Fruit fly (Drosophila melanogaster) whole organism, embryonic: ENCODE measurements around the gene tmod.
A peak's percentile ranks its signal among the peaks of the same experiment; 100 is the strongest.

Source experiments
- Ada2b ChIP-seq: fragments of 200-800 bp; sonication (Bioruptor generic); IDR thresholded peaks from 2 replicates; pipeline ENCODE4 v1.3.6; 2022; ENCODE audit warnings: missing biosample characterization, missing genetic modification characterization
- BEAF-32 ChIP-seq: fragments of 200-800 bp; sonication (Bioruptor generic); optimal IDR thresholded peaks from 3 replicates; lab custom pipeline; 2017; ENCODE audit warnings: missing biosample characterization, missing genetic modification characterization, mild to moderate bottlenecking, moderate library complexity, missing genetic modification reagents
- Blimp-1 ChIP-seq: fragments of 200-800 bp; sonication (Bioruptor generic); optimal IDR thresholded peaks from 3 replicates; lab custom pipeline; 2018; ENCODE audit warnings: missing biosample characterization, missing genetic modification characterization, mild to moderate bottlenecking, moderate library complexity, missing genetic modification reagents
- CG10209 ChIP-seq: fragments of 200-800 bp; sonication (Bioruptor generic); optimal IDR thresholded peaks from 3 replicates; lab custom pipeline; 2017; ENCODE audit warnings: missing biosample characterization, mild to moderate bottlenecking, missing genetic modification characterization, missing genetic modification reagents
- CG10959 ChIP-seq: fragments of 200-800 bp; sonication (Bioruptor generic); IDR thresholded peaks from 2 replicates; pipeline ENCODE4 v1.3.6; 2022; ENCODE audit warnings: missing biosample characterization, missing genetic modification characterization
- CG12769 ChIP-seq: fragments of 200-800 bp; sonication (Bioruptor generic); optimal IDR thresholded peaks from 2 replicates; lab custom pipeline; 2019; ENCODE audit warnings: missing biosample characterization, mild to moderate bottlenecking, missing genetic modification characterization, moderate library complexity
- CG12942 ChIP-seq: fragments of 200-800 bp; sonication (Bioruptor generic); optimal IDR thresholded peaks from 3 replicates; lab custom pipeline; 2016; ENCODE audit warnings: missing biosample characterization, missing genetic modification characterization
- CG14667 ChIP-seq: fragments of 200-800 bp; sonication (Bioruptor generic); IDR thresholded peaks from 2 replicates; pipeline ENCODE4 v1.3.6; 2022; ENCODE audit warnings: missing biosample characterization, missing genetic modification characterization
- CG16815 ChIP-seq: fragments of 200-800 bp; sonication (Bioruptor generic); optimal IDR thresholded peaks from 3 replicates; lab custom pipeline; 2017; ENCODE audit warnings: missing biosample characterization, mild to moderate bottlenecking, missing genetic modification characterization
- CG16863 ChIP-seq: fragments of 200-800 bp; sonication (Bioruptor generic); optimal IDR thresholded peaks from 3 replicates; lab custom pipeline; 2016; ENCODE audit warnings: missing biosample characterization, missing genetic modification characterization
- CG3281 ChIP-seq: fragments of 200-800 bp; sonication (Bioruptor generic); optimal IDR thresholded peaks from 3 replicates; lab custom pipeline; 2017; ENCODE audit warnings: missing biosample characterization, mild to moderate bottlenecking, missing genetic modification characterization
- CG3995 ChIP-seq: fragments of 200-800 bp; sonication (Bioruptor generic); optimal IDR thresholded peaks from 3 replicates; lab custom pipeline; 2016; ENCODE audit warnings: missing biosample characterization, missing genetic modification characterization
- CG4820 ChIP-seq: fragments of 200-800 bp; sonication (Bioruptor generic); optimal IDR thresholded peaks from 3 replicates; lab custom pipeline; 2016; ENCODE audit warnings: missing biosample characterization, missing genetic modification characterization
- CG7786 ChIP-seq: fragments of 200-800 bp; sonication (Bioruptor generic); optimal IDR thresholded peaks from 2 replicates; lab custom pipeline; 2016; ENCODE audit warnings: missing biosample characterization, missing genetic modification characterization
- CG9609 ChIP-seq: fragments of 200-800 bp; sonication (Bioruptor generic); optimal IDR thresholded peaks from 3 replicates; lab custom pipeline; 2016; ENCODE audit warnings: missing biosample characterization, missing genetic modification characterization
- Deaf1 ChIP-seq: fragments of 200-800 bp; optimal IDR thresholded peaks from 3 replicates; lab custom pipeline; 2019; ENCODE audit warnings: missing biosample characterization, mild to moderate bottlenecking, missing genetic modification characterization, moderate library complexity
- Dek ChIP-seq: fragments of 200-800 bp; sonication (Bioruptor generic); optimal IDR thresholded peaks from 3 replicates; lab custom pipeline; 2019; ENCODE audit warnings: missing biosample characterization, mild to moderate bottlenecking, missing genetic modification characterization, moderate library complexity
- Dip2 ChIP-seq: fragments of 200-800 bp; sonication (Bioruptor generic); IDR thresholded peaks from 2 replicates; pipeline ENCODE4 v1.3.6; 2022; ENCODE audit warnings: missing biosample characterization, missing genetic modification characterization
- Fer3 ChIP-seq: fragments of 200-800 bp; sonication (Bioruptor generic); optimal IDR thresholded peaks from 2 replicates; lab custom pipeline; 2018; ENCODE audit warnings: missing biosample characterization, mild to moderate bottlenecking, missing genetic modification characterization, moderate library complexity
- Hmr ChIP-seq: fragments of 200-800 bp; sonication (Bioruptor generic); optimal IDR thresholded peaks from 3 replicates; lab custom pipeline; 2017; ENCODE audit warnings: mild to moderate bottlenecking, missing biosample characterization, missing genetic modification reagents, missing genetic modification characterization
- Hr78 ChIP-seq, 2 experiments: fragments of 200-800 bp in 1 of 2; fragments of >200 bp in 1 of 2; sonication (Bioruptor generic) in 1 of 2; optimal IDR thresholded peaks; 2 replicates each; lab custom pipeline; 2017 to 2019; ENCODE audit warnings: missing biosample characterization in 2 of 2, missing genetic modification characterization in 2 of 2, mild to moderate bottlenecking in 1 of 2, moderate library complexity in 1 of 2
- Mad ChIP-seq: fragments of 200-800 bp; sonication (Bioruptor generic); optimal IDR thresholded peaks from 2 replicates; lab custom pipeline; 2016; ENCODE audit warnings: missing biosample characterization, missing genetic modification characterization
- Myb ChIP-seq: fragments of 200-800 bp; sonication (Bioruptor generic); optimal IDR thresholded peaks from 2 replicates; lab custom pipeline; 2016; ENCODE audit warnings: missing biosample characterization, missing genetic modification characterization
- NK7.1 ChIP-seq: fragments of 200-800 bp; sonication (Bioruptor generic); optimal IDR thresholded peaks from 3 replicates; lab custom pipeline; 2016; ENCODE audit warnings: missing biosample characterization, missing genetic modification characterization
- Sox102F ChIP-seq: fragments of 200-800 bp; sonication (Bioruptor generic); optimal IDR thresholded peaks from 2 replicates; lab custom pipeline; 2018; ENCODE audit warnings: missing biosample characterization, mild to moderate bottlenecking, missing genetic modification characterization, moderate library complexity
- Trl ChIP-seq, 3 experiments: fragments of >200 bp in 2 of 3; fragments of 200-800 bp in 1 of 3; sonication (Bioruptor generic) in 1 of 3; optimal IDR thresholded peaks; 2 replicates in 1 of 3; 3 replicates in 2 of 3; lab custom pipeline; 2016 to 2017; ENCODE audit warnings: missing biosample characterization in 1 of 3, missing genetic modification characterization in 1 of 3
- Usf ChIP-seq: fragments of 200-800 bp; sonication (Bioruptor generic); optimal IDR thresholded peaks from 2 replicates; lab custom pipeline; 2017; ENCODE audit warnings: missing genotype, missing biosample characterization, missing genetic modification characterization
- az2 ChIP-seq: fragments of 200-800 bp; sonication (Bioruptor generic); optimal IDR thresholded peaks from 3 replicates; lab custom pipeline; 2016; ENCODE audit warnings: missing biosample characterization, missing genetic modification characterization
- bab2 ChIP-seq: fragments of 200-800 bp; sonication (Bioruptor generic); optimal IDR thresholded peaks from 2 replicates; lab custom pipeline; 2016; ENCODE audit warnings: missing biosample characterization, missing genetic modification characterization
- chif ChIP-seq, 2 experiments: fragments of 200-800 bp; sonication (Bioruptor generic); optimal IDR thresholded peaks; 3 replicates each; lab custom pipeline; 2016; ENCODE audit warnings: missing biosample characterization in 2 of 2, missing genetic modification characterization in 2 of 2
- cwo ChIP-seq: fragments of 200-800 bp; sonication (Bioruptor generic); optimal IDR thresholded peaks from 3 replicates; lab custom pipeline; 2017; ENCODE audit warnings: missing biosample characterization, missing genetic modification characterization, mild to moderate bottlenecking, moderate library complexity, missing genetic modification reagents
- fd102C ChIP-seq: fragments of 200-800 bp; sonication (Bioruptor generic); optimal IDR thresholded peaks from 2 replicates; lab custom pipeline; 2018; ENCODE audit warnings: missing biosample characterization, mild to moderate bottlenecking, missing genetic modification characterization, moderate library complexity
- gem ChIP-seq: fragments of 200-800 bp; sonication (Bioruptor generic); optimal IDR thresholded peaks from 2 replicates; lab custom pipeline; 2019; ENCODE audit warnings: missing biosample characterization, mild to moderate bottlenecking, missing genetic modification characterization, moderate library complexity
- jing ChIP-seq: fragments of 200-800 bp; sonication (Bioruptor generic); optimal IDR thresholded peaks from 2 replicates; lab custom pipeline; 2018; ENCODE audit warnings: missing biosample characterization, mild to moderate bottlenecking, missing genetic modification characterization
- knrl ChIP-seq: fragments of 200-800 bp; sonication (Bioruptor generic); IDR thresholded peaks from 3 replicates; pipeline ENCODE4 v1.3.6; 2022; ENCODE audit warnings: missing biosample characterization, missing genetic modification characterization; ENCODE audit not compliant: partially characterized antibody
- lab ChIP-seq: fragments of 200-800 bp; sonication (Bioruptor generic); optimal IDR thresholded peaks from 3 replicates; lab custom pipeline; 2017; ENCODE audit warnings: missing biosample characterization, missing genetic modification characterization, mild to moderate bottlenecking, moderate library complexity, missing genetic modification reagents
- sc ChIP-seq, 3 experiments: fragments of >200 bp in 2 of 3; fragments of 200-800 bp in 1 of 3; sonication (Bioruptor generic) in 1 of 3; optimal IDR thresholded peaks; 2 replicates in 2 of 3; 3 replicates in 1 of 3; lab custom pipeline; 2017; ENCODE audit warnings: mild to moderate bottlenecking in 1 of 3, missing biosample characterization in 1 of 3, missing genetic modification characterization in 1 of 3, missing genetic modification reagents in 1 of 3
- sisA ChIP-seq: fragments of 200-800 bp; sonication (Bioruptor generic); IDR thresholded peaks from 2 replicates; pipeline ENCODE4 v1.3.6; 2022; ENCODE audit warnings: missing biosample characterization, missing genetic modification characterization
- slbo ChIP-seq: fragments of 200-800 bp; sonication (Bioruptor generic); IDR thresholded peaks from 2 replicates; pipeline ENCODE4 v1.3.6; 2022; ENCODE audit warnings: missing biosample characterization, missing genetic modification characterization
- slp2 ChIP-seq: fragments of 200-800 bp; sonication (Bioruptor generic); optimal IDR thresholded peaks from 2 replicates; lab custom pipeline; 2016; ENCODE audit warnings: missing biosample characterization, missing genetic modification characterization
- ssp ChIP-seq: fragments of 200-800 bp; sonication (Bioruptor generic); IDR thresholded peaks from 2 replicates; pipeline ENCODE4 v1.3.6; 2022; ENCODE audit warnings: missing biosample characterization, missing genetic modification characterization
- tio ChIP-seq: fragments of 200-800 bp; sonication (Bioruptor generic); optimal IDR thresholded peaks from 2 replicates; lab custom pipeline; 2017; ENCODE audit warnings: missing biosample characterization, missing genetic modification characterization, inconsistent platforms
- vvl ChIP-seq: fragments of 200-800 bp; sonication (Bioruptor generic); IDR thresholded peaks from 2 replicates; pipeline ENCODE4 v1.3.6; 2022; ENCODE audit warnings: missing biosample characterization, missing genetic modification characterization
- wor ChIP-seq: fragments of 200-800 bp; sonication (Bioruptor generic); IDR thresholded peaks from 2 replicates; pipeline ENCODE4 v1.3.6; 2022; ENCODE audit warnings: missing biosample characterization, missing genetic modification characterization

tmod gene

dm6 chr3R:30496103-30496858 is 36.1 kb upstream of the tmod start, which contains the start of gene PH4alphaMP (continued):
- TF ChIP-seq NK7.1 (GFP tag; lab: Kevin White, UChicago) (no peak), CG3995 (peak; percentile 63), Hr78 (GFP tag; optimal IDR thresholded peaks at IDR 0.05; lab: Kevin White, UChicago) (peak in 1 of 2 experiments; percentile 31), lab (GFP tag; lab: Kevin White, UChicago) (no peak)
- TF ChIP-seq, all 482 proteins: peak for 7

dm6 chr3R:30500226-30500625 is 32.2 kb upstream of the tmod start, which contains the start of gene PH4alphaNE1:
TSS of gene PH4alphaNE1 (minus strand) at chr3R:30500326.
- TF ChIP-seq Dek (no peak), Dip2 (GFP tag; lab: Robert Waterston, UW) (no peak), Ada2b (no peak), sc (optimal IDR thresholded peaks at IDR 0.05; lab: Kevin White, UChicago) (no peak), sc (GFP tag; optimal IDR thresholded peaks at IDR 0.05; lab: Kevin White, UChicago) (no peak), Mad (GFP tag; lab: Kevin White, UChicago) (no peak), jing (no peak), gem (tag; lab: Kevin White, UChicago) (no peak), slp2 (GFP tag; lab: Kevin White, UChicago) (no peak), Usf (GFP tag; lab: Kevin White, UChicago) (no peak)

dm6 chr3R:30501174-30501573 is 31.2 kb upstream of the tmod start:
- peak; percentile 33 for TF ChIP-seq CG4820 (GFP tag; lab: Kevin White, UChicago)
- TF ChIP-seq CG16863 (GFP tag; lab: Kevin White, UChicago): peak; percentile 16
- peak; percentile 65 for TF ChIP-seq vvl (GFP tag; lab: Robert Waterston, UW)
- no peak for TF ChIP-seq Deaf1
- peak; percentile 4 for TF ChIP-seq CG16815 (GFP tag; lab: Kevin White, UChicago)
- TF ChIP-seq gem (tag; lab: Kevin White, UChicago): peak; percentile 59
- TF ChIP-seq az2 (GFP tag; lab: Kevin White, UChicago): peak; percentile 37
- TF ChIP-seq ssp (GFP tag; lab: Robert Waterston, UW): 0 out of 2 replicates have a peak, but pooled peaks have one; percentile 26
- peak; percentile 28 for TF ChIP-seq CG10209 (GFP tag; lab: Kevin White, UChicago)
- TF ChIP-seq Myb (GFP tag; lab: Kevin White, UChicago): peak; percentile 1
- peak; percentile 39; the same call in 1 of the 2 replicates for TF ChIP-seq CG10959
- TF ChIP-seq BEAF-32 (GFP tag; lab: Kevin White, UChicago): no peak
- TF ChIP-seq CG12942: no peak
- no peak for TF ChIP-seq Trl (optimal IDR thresholded peaks at IDR 0.05; lab: Kevin White, UChicago)
- peak; percentile 26 for TF ChIP-seq Trl (GFP tag; optimal IDR thresholded peaks at IDR 0.05; lab: Kevin White, UChicago)
- no peak for TF ChIP-seq knrl (GFP tag; lab: Robert Waterston, UW)
- TF ChIP-seq Blimp-1 (GFP tag; lab: Kevin White, UChicago): peak; percentile 49
- TF ChIP-seq CG3281 (GFP tag; lab: Kevin White, UChicago): no peak
- peak; percentile 39 for TF ChIP-seq bab2 (GFP tag; lab: Kevin White, UChicago)
- TF ChIP-seq wor: no peak
- TF ChIP-seq chif (GFP tag; optimal IDR thresholded peaks at IDR 0.05; lab: Kevin White, UChicago): peak in 1 of 2 experiments; percentile 41
- peak; percentile 44; the same call in 1 of the 2 replicates for TF ChIP-seq slbo (GFP tag; lab: Robert Waterston, UW)
- TF ChIP-seq Ada2b: peak; percentile 30; the same call in 1 of the 2 replicates
- peak; percentile 11 for TF ChIP-seq CG12769 (tag; lab: Kevin White, UChicago)
- TF ChIP-seq CG7786 (GFP tag; lab: Kevin White, UChicago): peak; percentile 26
- peak; percentile 39 for TF ChIP-seq tio (GFP tag; lab: Kevin White, UChicago)
- TF ChIP-seq Sox102F (GFP tag; lab: Kevin White, UChicago): peak; percentile 54
- peak; percentile 8 for TF ChIP-seq Hmr
- no peak for TF ChIP-seq cwo (GFP tag; lab: Kevin White, UChicago)
- TF ChIP-seq sisA (GFP tag; lab: Robert Waterston, UW): peak; percentile 50
- peak; percentile 15 for TF ChIP-seq CG9609 (GFP tag; lab: Kevin White, UChicago)
- no peak for TF ChIP-seq Fer3 (tag; lab: Kevin White, UChicago)
- no peak for TF ChIP-seq CG14667 (GFP tag; lab: Robert Waterston, UW)
- TF ChIP-seq fd102C (GFP tag; lab: Kevin White, UChicago): peak; percentile 12
